Fruit fly (Drosophila melanogaster) whole organism, prepupa: ENCODE measurements around the gene Cdc37.

ENCODE experiments used
- Blimp-1 ChIP-seq: fragments of 200-800 bp; sonication (Bioruptor generic); optimal IDR thresholded peaks from 3 replicates; lab custom pipeline; 2017; ENCODE audit warnings: missing biosample characterization, missing genetic modification characterization, mild to moderate bottlenecking, moderate library complexity, missing genetic modification reagents
- CG10631 ChIP-seq: fragments of 200-800 bp; sonication (Bioruptor generic); optimal IDR thresholded peaks from 2 replicates; lab custom pipeline; 2016; ENCODE audit warnings: missing biosample characterization, missing genetic modification characterization
- CG10669 ChIP-seq: fragments of 200-800 bp; sonication (Bioruptor generic); optimal IDR thresholded peaks from 3 replicates; lab custom pipeline; 2018; ENCODE audit warnings: missing biosample characterization, mild to moderate bottlenecking, missing genetic modification characterization, moderate library complexity
- CG11294 ChIP-seq: fragments of 200-800 bp; sonication (Bioruptor generic); IDR thresholded peaks from 2 replicates; pipeline ENCODE4 v1.3.6; 2022; ENCODE audit warnings: missing biosample characterization, missing genetic modification characterization
- CG11762 ChIP-seq: fragments of 200-800 bp; sonication (Bioruptor generic); optimal IDR thresholded peaks from 3 replicates; lab custom pipeline; 2016; ENCODE audit warnings: missing biosample characterization, missing genetic modification characterization; ENCODE audit not compliant: insufficient read depth
- CG11902 ChIP-seq: fragments of 200-800 bp; sonication (Bioruptor generic); optimal IDR thresholded peaks from 3 replicates; lab custom pipeline; 2016; ENCODE audit warnings: missing biosample characterization, missing genetic modification characterization
- CG15336 ChIP-seq: fragments of 200-800 bp; sonication (Bioruptor generic); IDR thresholded peaks from 2 replicates; pipeline ENCODE4 v1.3.6; 2022; ENCODE audit warnings: missing biosample characterization, missing genetic modification characterization
- CG16779 ChIP-seq: fragments of 200-800 bp; sonication (Bioruptor generic); optimal IDR thresholded peaks from 3 replicates; lab custom pipeline; 2017; ENCODE audit warnings: missing biosample characterization, mild to moderate bottlenecking, missing genetic modification characterization
- CG3032 ChIP-seq: fragments of 200-800 bp; optimal IDR thresholded peaks from 2 replicates; lab custom pipeline; 2019; ENCODE audit warnings: missing biosample characterization, mild to moderate bottlenecking, missing genetic modification characterization, moderate library complexity
- CG31627 ChIP-seq: fragments of 200-800 bp; sonication (Bioruptor generic); optimal IDR thresholded peaks from 3 replicates; lab custom pipeline; 2016; ENCODE audit warnings: missing biosample characterization, missing genetic modification characterization
- CG32006 ChIP-seq: fragments of 200-800 bp; sonication (Bioruptor generic); optimal IDR thresholded peaks from 3 replicates; lab custom pipeline; 2017; ENCODE audit warnings: missing biosample characterization, mild to moderate bottlenecking, missing genetic modification characterization
- CG3919 ChIP-seq: fragments of 200-800 bp; sonication (Bioruptor generic); optimal IDR thresholded peaks from 3 replicates; lab custom pipeline; 2016; ENCODE audit warnings: missing biosample characterization, missing genetic modification characterization
- CG4318 ChIP-seq: fragments of 200-800 bp; sonication (Bioruptor generic); optimal IDR thresholded peaks from 3 replicates; lab custom pipeline; 2017; ENCODE audit warnings: missing biosample characterization, mild to moderate bottlenecking, missing genetic modification characterization
- CG6163 ChIP-seq: fragments of 200-800 bp; sonication (Bioruptor generic); IDR thresholded peaks from 3 replicates; pipeline ENCODE4 v1.3.6; 2022; ENCODE audit warnings: missing biosample characterization, missing genetic modification characterization
- CG6792 ChIP-seq: fragments of 200-800 bp; sonication (Bioruptor generic); optimal IDR thresholded peaks from 3 replicates; lab custom pipeline; 2016; ENCODE audit warnings: missing biosample characterization, missing genetic modification characterization
- CG6808 ChIP-seq: fragments of 200-800 bp; sonication (Bioruptor generic); optimal IDR thresholded peaks from 3 replicates; lab custom pipeline; 2017; ENCODE audit warnings: missing biosample characterization, missing genetic modification characterization, mild to moderate bottlenecking, moderate library complexity, missing genetic modification reagents
- CG6854 ChIP-seq: fragments of 200-800 bp; sonication (Bioruptor generic); optimal IDR thresholded peaks from 2 replicates; lab custom pipeline; 2017; ENCODE audit warnings: missing biosample characterization, mild to moderate bottlenecking, missing genetic modification characterization
- CG7368 ChIP-seq: fragments of 200-800 bp; sonication (Bioruptor generic); optimal IDR thresholded peaks from 3 replicates; lab custom pipeline; 2016; ENCODE audit warnings: missing biosample characterization, missing genetic modification characterization
- CG8119 ChIP-seq: fragments of 200-800 bp; sonication (Bioruptor generic); IDR thresholded peaks from 3 replicates; pipeline ENCODE4 v1.3.6; 2022; ENCODE audit warnings: missing biosample characterization, missing genetic modification characterization
- CG8319 ChIP-seq: fragments of 200-800 bp; sonication (Bioruptor generic); optimal IDR thresholded peaks from 3 replicates; lab custom pipeline; 2016; ENCODE audit warnings: missing biosample characterization, missing genetic modification characterization
- CG8632 ChIP-seq: fragments of 200-800 bp; sonication (Bioruptor generic); optimal IDR thresholded peaks from 3 replicates; lab custom pipeline; 2016; ENCODE audit warnings: missing biosample characterization, missing genetic modification characterization
- CG9139 ChIP-seq: fragments of 200-800 bp; sonication (Bioruptor generic); optimal IDR thresholded peaks from 3 replicates; lab custom pipeline; 2017; ENCODE audit warnings: missing biosample characterization, mild to moderate bottlenecking, missing genetic modification characterization
- Eip75B ChIP-seq: fragments of 200-800 bp; sonication (Bioruptor generic); optimal IDR thresholded peaks from 3 replicates; lab custom pipeline; 2016; ENCODE audit warnings: missing biosample characterization, missing genetic modification characterization
- Eip78C ChIP-seq: fragments of 200-800 bp; sonication (Bioruptor generic); peaks from one replicate; lab custom pipeline; 2016; ENCODE audit warnings: missing biosample characterization, missing genetic modification characterization
- Eip93F ChIP-seq: fragments of 200-800 bp; sonication (Bioruptor generic); optimal IDR thresholded peaks from 2 replicates; lab custom pipeline; 2016; ENCODE audit warnings: missing biosample characterization, mild to moderate bottlenecking, missing genetic modification characterization
- Ets96B ChIP-seq: fragments of 200-800 bp; optimal IDR thresholded peaks from 2 replicates; lab custom pipeline; 2019; ENCODE audit warnings: missing biosample characterization, mild to moderate bottlenecking, missing genetic modification characterization, moderate library complexity
- Gug ChIP-seq: fragments of 200-800 bp; sonication (Bioruptor generic); IDR thresholded peaks from 2 replicates; pipeline ENCODE4 v1.3.6; 2022; ENCODE audit warnings: missing biosample characterization, missing genetic modification characterization
- Hr38 ChIP-seq: sonication (Bioruptor generic); optimal IDR thresholded peaks from 2 replicates; lab custom pipeline; 2016; ENCODE audit warnings: missing biosample characterization, missing genetic modification characterization
- Hr39 ChIP-seq: fragments of 200-800 bp; sonication (Bioruptor generic); optimal IDR thresholded peaks from 2 replicates; lab custom pipeline; 2016; ENCODE audit warnings: missing biosample characterization, missing genetic modification characterization
- Hr4 ChIP-seq: fragments of 200-800 bp; sonication (Bioruptor generic); optimal IDR thresholded peaks from 3 replicates; lab custom pipeline; 2016; ENCODE audit warnings: missing biosample characterization, missing genetic modification characterization
- Lpt ChIP-seq: fragments of 200-800 bp; sonication (Bioruptor generic); optimal IDR thresholded peaks from 3 replicates; lab custom pipeline; 2016; ENCODE audit warnings: missing biosample characterization, missing genetic modification characterization
- OdsH ChIP-seq: fragments of 200-800 bp; sonication (Bioruptor generic); optimal IDR thresholded peaks from 3 replicates; lab custom pipeline; 2016; ENCODE audit warnings: missing biosample characterization, missing genetic modification characterization
- Smox ChIP-seq: fragments of 200-800 bp; sonication (Bioruptor generic); optimal IDR thresholded peaks from 3 replicates; lab custom pipeline; 2016; ENCODE audit warnings: missing biosample characterization, missing genetic modification characterization
- Sox102F ChIP-seq: fragments of 200-800 bp; sonication (Bioruptor generic); optimal IDR thresholded peaks from 2 replicates; lab custom pipeline; 2016; ENCODE audit warnings: missing biosample characterization, mild to moderate bottlenecking, missing genetic modification characterization
- Sox14 ChIP-seq: fragments of 200-800 bp; sonication (Bioruptor generic); optimal IDR thresholded peaks from 3 replicates; lab custom pipeline; 2016; ENCODE audit warnings: missing biosample characterization, missing genetic modification characterization
- Sox15 ChIP-seq: fragments of 200-800 bp; sonication (Bioruptor generic); optimal IDR thresholded peaks from 3 replicates; lab custom pipeline; 2016; ENCODE audit warnings: missing biosample characterization, missing genetic modification characterization
- achi ChIP-seq: fragments of 200-800 bp; sonication (Bioruptor generic); optimal IDR thresholded peaks from 3 replicates; lab custom pipeline; 2016; ENCODE audit warnings: missing biosample characterization, missing genetic modification characterization
- cyc ChIP-seq: fragments of 200-800 bp; sonication (Bioruptor generic); optimal IDR thresholded peaks from 3 replicates; lab custom pipeline; 2016; ENCODE audit warnings: missing biosample characterization, missing genetic modification characterization
- dac ChIP-seq: fragments of 200-800 bp; sonication (Bioruptor generic); optimal IDR thresholded peaks from 2 replicates; lab custom pipeline; 2017; ENCODE audit warnings: missing biosample characterization, mild to moderate bottlenecking, missing genetic modification characterization
- dsx ChIP-seq: fragments of 200-800 bp; optimal IDR thresholded peaks from 3 replicates; lab custom pipeline; 2019; ENCODE audit warnings: missing biosample characterization, mild to moderate bottlenecking, missing genetic modification characterization, moderate library complexity; ENCODE audit not compliant: poor library complexity, severe bottlenecking
- eg ChIP-seq: fragments of 200-800 bp; sonication (Bioruptor generic); IDR thresholded peaks from 3 replicates; pipeline ENCODE4 v1.3.6; 2022; ENCODE audit warnings: missing biosample characterization, missing genetic modification characterization
- esn ChIP-seq: fragments of 200-800 bp; sonication (Bioruptor generic); optimal IDR thresholded peaks from 2 replicates; lab custom pipeline; 2016; ENCODE audit warnings: missing biosample characterization, mild to moderate bottlenecking, missing genetic modification characterization, moderate library complexity
- fd59A ChIP-seq: fragments of 200-800 bp; sonication (Bioruptor generic); optimal IDR thresholded peaks from 2 replicates; lab custom pipeline; 2017; ENCODE audit warnings: missing biosample characterization, mild to moderate bottlenecking, missing genetic modification characterization, missing genetic modification reagents
- fd85E ChIP-seq: fragments of 200-800 bp; sonication (Bioruptor generic); optimal IDR thresholded peaks from 3 replicates; lab custom pipeline; 2016; ENCODE audit warnings: missing biosample characterization, missing genetic modification characterization
- fkh ChIP-seq: fragments of 200-800 bp; sonication (Bioruptor generic); optimal IDR thresholded peaks from 3 replicates; lab custom pipeline; 2017; ENCODE audit warnings: missing biosample characterization, mild to moderate bottlenecking, missing genetic modification characterization, moderate library complexity
- lz ChIP-seq: fragments of 200-800 bp; sonication (Bioruptor generic); optimal IDR thresholded peaks from 3 replicates; lab custom pipeline; 2016; ENCODE audit warnings: missing biosample characterization, missing genetic modification characterization
- pdm3 ChIP-seq: fragments of 200-800 bp; sonication (Bioruptor generic); optimal IDR thresholded peaks from 3 replicates; lab custom pipeline; 2016; ENCODE audit warnings: missing biosample characterization, missing genetic modification characterization
- salr ChIP-seq, 2 experiments: fragments of 200-800 bp; sonication (Bioruptor generic); optimal IDR thresholded peaks; 3 replicates each; lab custom pipeline; 2016 to 2018; ENCODE audit warnings: missing biosample characterization in 2 of 2, missing genetic modification characterization in 2 of 2, mild to moderate bottlenecking in 1 of 2
- spab ChIP-seq: fragments of 200-800 bp; sonication (Bioruptor generic); optimal IDR thresholded peaks from 2 replicates; lab custom pipeline; 2017; ENCODE audit warnings: missing biosample characterization, mild to moderate bottlenecking, missing genetic modification characterization, missing genetic modification reagents
- ss ChIP-seq, 2 experiments: fragments of 200-800 bp; sonication (Bioruptor generic); optimal IDR thresholded peaks; 2 replicates in 1 of 2; 3 replicates in 1 of 2; lab custom pipeline; 2017 to 2018; ENCODE audit warnings: mild to moderate bottlenecking in 2 of 2, missing biosample characterization in 2 of 2, missing genetic modification characterization in 2 of 2, moderate library complexity in 1 of 2
- svp ChIP-seq: fragments of 200-800 bp; sonication (Bioruptor generic); peaks from one replicate; lab custom pipeline; 2016; ENCODE audit warnings: missing biosample characterization, missing genetic modification characterization
- topi ChIP-seq: fragments of 200-800 bp; sonication (Bioruptor generic); optimal IDR thresholded peaks from 3 replicates; lab custom pipeline; 2016; ENCODE audit warnings: missing biosample characterization, missing genetic modification characterization
- vri ChIP-seq: fragments of 200-800 bp; sonication (Bioruptor generic); optimal IDR thresholded peaks from 3 replicates; lab custom pipeline; 2016; ENCODE audit warnings: missing biosample characterization, mild to moderate bottlenecking, missing genetic modification characterization

Cdc37 gene

dm6 chr3L:1844600-1844999, 49.4 kb downstream of the Cdc37 start:
- TF ChIP-seq CG11902 (GFP tag; lab: Kevin White, UChicago) (no peak), Gug (GFP tag; lab: Robert Waterston, UW) (peak; percentile 69), dac (GFP tag; lab: Kevin White, UChicago) (peak; percentile 44), CG32006 (GFP tag; lab: Kevin White, UChicago) (peak; percentile 72), CG7368 (GFP tag; lab: Kevin White, UChicago) (no peak), CG3919 (GFP tag; lab: Kevin White, UChicago) (no peak), Sox14 (GFP tag; lab: Kevin White, UChicago) (no peak), Eip93F (GFP tag; lab: Kevin White, UChicago) (no peak), svp (GFP tag; lab: Kevin White, UChicago) (no peak), CG16779 (no peak), CG8319 (GFP tag; lab: Kevin White, UChicago) (no peak), CG10669 (GFP tag; lab: Kevin White, UChicago) (no peak), CG4318 (GFP tag; lab: Kevin White, UChicago) (peak; percentile 15), esn (GFP tag; lab: Kevin White, UChicago) (no peak), Eip78C (GFP tag; lab: Kevin White, UChicago) (no peak), Hr39 (GFP tag; lab: Kevin White, UChicago) (no peak), Lpt (GFP tag; lab: Kevin White, UChicago) (peak; percentile 47), spab (GFP tag; lab: Kevin White, UChicago) (no peak), Blimp-1 (no peak), cyc (GFP tag; lab: Kevin White, UChicago) (no peak), CG15336 (GFP tag; lab: Robert Waterston, UW) (peak; percentile 76), CG6792 (GFP tag; lab: Kevin White, UChicago) (no peak), OdsH (GFP tag; lab: Kevin White, UChicago) (peak; percentile 21), salr (GFP tag; optimal IDR thresholded peaks at IDR 0.05; lab: Kevin White, UChicago) (peak in 1 of 2 experiments; percentile 14), CG6808 (no peak), CG8119 (GFP tag; lab: Robert Waterston, UW) (peak; percentile 78), Smox (GFP tag; lab: Kevin White, UChicago) (no peak), CG3032 (tag; lab: Kevin White, UChicago) (no peak), Sox15 (GFP tag; lab: Kevin White, UChicago) (no peak), CG6854 (no peak), CG11294 (GFP tag; lab: Robert Waterston, UW) (peak; percentile 63; the same call in 1 of the 2 replicates), ss (GFP tag; optimal IDR thresholded peaks at IDR 0.05; lab: Kevin White, UChicago) (no peak), Hr4 (GFP tag; lab: Kevin White, UChicago) (peak; percentile 72), Eip75B (GFP tag; lab: Kevin White, UChicago) (no peak), CG6163 (GFP tag; lab: Robert Waterston, UW) (peak; percentile 74; the same call in 2 of the 3 replicates), fd85E (GFP tag; lab: Kevin White, UChicago) (no peak), CG9139 (no peak), Ets96B (tag; lab: Kevin White, UChicago) (no peak), fkh (no peak), achi (peak; percentile 25), CG11762 (GFP tag; lab: Kevin White, UChicago) (no peak), vri (GFP tag; lab: Kevin White, UChicago) (no peak), CG10631 (GFP tag; lab: Kevin White, UChicago) (no peak), pdm3 (GFP tag; lab: Kevin White, UChicago) (peak; percentile 37), Hr38 (GFP tag; lab: Kevin White, UChicago) (peak; percentile 1), CG8632 (GFP tag; lab: Kevin White, UChicago) (no peak), dsx (GFP tag; lab: Kevin White, UChicago) (no peak), topi (GFP tag; lab: Kevin White, UChicago) (no peak), Sox102F (GFP tag; lab: Kevin White, UChicago) (no peak), fd59A (GFP tag; lab: Kevin White, UChicago) (no peak), lz (no peak), CG31627 (GFP tag; lab: Kevin White, UChicago) (no peak), eg (GFP tag; lab: Robert Waterston, UW) (peak; percentile 90)
